Worm (Caenorhabditis elegans) whole organism, L2 larva: ENCODE results near the gene C25H3.16.
"Not testable (repeated sequence)": the region's sequence is repeated elsewhere in the genome, so short reads cannot be mapped to it uniquely, and the experiment has no call there.

ENCODE experiments used
- C34F6.9 ChIP-seq: fragments of 150-350 bp; optimal IDR thresholded peaks from 2 replicates; lab custom pipeline; 2014; ENCODE audit warnings: missing biosample characterization, missing genetic modification characterization
- F13H6.1 ChIP-seq: sonication (generic microtip); optimal IDR thresholded peaks from 2 replicates; lab custom pipeline; 2016; ENCODE audit warnings: missing genetic modification characterization, missing compliant biosample characterization
- Y55F3AM.14 ChIP-seq: fragments of 200-800 bp; sonication (Bioruptor generic); optimal IDR thresholded peaks from 2 replicates; lab custom pipeline; 2018; ENCODE audit warnings: mild to moderate bottlenecking, missing genetic modification characterization, missing compliant biosample characterization
- blmp-1 ChIP-seq: sonication (generic microtip); optimal IDR thresholded peaks from 2 replicates; lab custom pipeline; 2017; ENCODE audit warnings: missing genetic modification characterization, mild to moderate bottlenecking, missing compliant biosample characterization, antibody characterized with exemption, moderate library complexity; ENCODE audit not compliant: insufficient read depth
- ceh-82 ChIP-seq: fragments of 150-350 bp; optimal IDR thresholded peaks from 2 replicates; lab custom pipeline; 2014; ENCODE audit warnings: missing biosample characterization, missing genetic modification characterization
- dmd-4 ChIP-seq: sonication (generic microtip); optimal IDR thresholded peaks from 2 replicates; lab custom pipeline; 2017; ENCODE audit warnings: missing biosample characterization, missing genetic modification characterization
- elt-1 ChIP-seq: fragments of 150-350 bp; optimal IDR thresholded peaks from 2 replicates; lab custom pipeline; 2014; ENCODE audit warnings: missing biosample characterization, missing genetic modification characterization
- fos-1 ChIP-seq: fragments of 150-350 bp; optimal IDR thresholded peaks from 2 replicates; lab custom pipeline; 2014; ENCODE audit warnings: missing biosample characterization, missing genetic modification characterization
- gmeb-1 ChIP-seq: fragments of 150-350 bp; optimal IDR thresholded peaks from 2 replicates; lab custom pipeline; 2014; ENCODE audit warnings: missing biosample characterization, missing genetic modification characterization
- lin-11 ChIP-seq: fragments of 150-350 bp; sonication (generic microtip); optimal IDR thresholded peaks from 2 replicates; lab custom pipeline; 2014; ENCODE audit warnings: missing biosample characterization, missing genetic modification characterization, inconsistent platforms, mixed read lengths
- lsy-2 ChIP-seq, 2 experiments: fragments of 150-350 bp in 1 of 2; sonication (generic microtip) in 1 of 2; optimal IDR thresholded peaks; 2 replicates each; lab custom pipeline; 2014 to 2017; ENCODE audit warnings: missing biosample characterization in 2 of 2, missing genetic modification characterization in 2 of 2
- mab-5 ChIP-seq: fragments of 150-350 bp; optimal IDR thresholded peaks from 2 replicates; lab custom pipeline; 2014; ENCODE audit warnings: missing biosample characterization, missing genetic modification characterization
- mdl-1 ChIP-seq, 2 experiments: fragments of 150-350 bp in 1 of 2; sonication (generic microtip) in 1 of 2; optimal IDR thresholded peaks; 2 replicates each; lab custom pipeline; 2017; ENCODE audit warnings: missing biosample characterization in 2 of 2, missing genetic modification characterization in 2 of 2
- nhr-10 ChIP-seq: sonication (generic microtip); optimal IDR thresholded peaks from 2 replicates; lab custom pipeline; 2017; ENCODE audit warnings: missing biosample characterization, missing genetic modification characterization
- nhr-12 ChIP-seq: fragments of 150-350 bp; optimal IDR thresholded peaks from 2 replicates; lab custom pipeline; 2014; ENCODE audit warnings: missing biosample characterization, missing genetic modification characterization
- nhr-129 ChIP-seq: fragments of 150-350 bp; optimal IDR thresholded peaks from 2 replicates; lab custom pipeline; 2014; ENCODE audit warnings: missing biosample characterization, missing genetic modification characterization
- nhr-23 ChIP-seq: fragments of 150-350 bp; optimal IDR thresholded peaks from 2 replicates; lab custom pipeline; 2014; ENCODE audit warnings: missing biosample characterization, missing genetic modification reagents, missing genetic modification characterization
- nhr-25 ChIP-seq: fragments of 150-350 bp; sonication (generic microtip); optimal IDR thresholded peaks from 3 replicates; lab custom pipeline; 2014; ENCODE audit warnings: missing biosample characterization, missing genetic modification characterization
- nhr-6 ChIP-seq: fragments of 150-350 bp; optimal IDR thresholded peaks from 2 replicates; lab custom pipeline; 2014; ENCODE audit warnings: missing biosample characterization, missing genetic modification characterization
- nhr-77 ChIP-seq: fragments of 150-350 bp; optimal IDR thresholded peaks from 2 replicates; lab custom pipeline; 2014; ENCODE audit warnings: missing biosample characterization, missing genetic modification characterization
- sma-9 ChIP-seq, 2 experiments: fragments of 150-350 bp in 1 of 2; sonication (generic microtip) in 1 of 2; optimal IDR thresholded peaks; 2 replicates each; lab custom pipeline; 2014 to 2016; ENCODE audit warnings: missing genetic modification characterization in 2 of 2, mild to moderate bottlenecking in 1 of 2, missing biosample characterization in 1 of 2, missing compliant biosample characterization in 1 of 2, missing genetic modification reagents in 1 of 2, moderate library complexity in 1 of 2
- unc-39 ChIP-seq: fragments of 150-350 bp; optimal IDR thresholded peaks from 2 replicates; lab custom pipeline; 2014; ENCODE audit warnings: missing biosample characterization, missing genetic modification characterization
- unc-55 ChIP-seq: fragments of 150-350 bp; sonication (generic microtip); optimal IDR thresholded peaks from 3 replicates; lab custom pipeline; 2014; ENCODE audit warnings: missing biosample characterization, missing genetic modification reagents, missing genetic modification characterization
- ztf-11 ChIP-seq: sonication (generic microtip); optimal IDR thresholded peaks from 2 replicates; lab custom pipeline; 2017; ENCODE audit warnings: missing biosample characterization, missing genetic modification characterization

Gene C25H3.16

DNA sequence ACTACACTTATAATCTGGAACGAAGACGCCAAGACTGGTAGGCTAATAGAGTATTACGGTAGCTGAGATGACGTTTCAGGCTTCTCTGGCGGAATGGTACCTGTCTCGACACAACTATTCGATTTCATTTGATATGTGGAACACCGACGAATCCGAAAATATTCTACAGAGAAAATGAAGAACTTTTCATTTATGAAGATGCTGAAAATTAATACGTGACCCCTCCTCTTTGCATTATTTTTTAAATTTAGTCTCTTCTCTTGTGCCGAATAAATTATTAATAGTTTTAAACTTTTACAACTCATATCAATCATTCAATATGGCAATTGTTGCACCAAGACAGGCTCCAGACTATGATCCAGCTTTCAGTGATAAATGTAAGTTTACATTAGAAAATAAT, at the start of gene C25H3.16:
Gene C25H3.16, plus strand, starts transcription at position 301 of the 400 bp plus-strand sequence.
- TF ChIP-seq lsy-2 (tag; optimal IDR thresholded peaks at IDR 0.05; lab: Kevin White, UChicago) (no peak), gmeb-1 (tag; lab: Kevin White, UChicago) (no peak), ztf-11 (tag; lab: Kevin White, UChicago) (no peak), Y55F3AM.14 (GFP tag; lab: Kevin White, UChicago) (no peak), nhr-129 (no peak)

DNA sequence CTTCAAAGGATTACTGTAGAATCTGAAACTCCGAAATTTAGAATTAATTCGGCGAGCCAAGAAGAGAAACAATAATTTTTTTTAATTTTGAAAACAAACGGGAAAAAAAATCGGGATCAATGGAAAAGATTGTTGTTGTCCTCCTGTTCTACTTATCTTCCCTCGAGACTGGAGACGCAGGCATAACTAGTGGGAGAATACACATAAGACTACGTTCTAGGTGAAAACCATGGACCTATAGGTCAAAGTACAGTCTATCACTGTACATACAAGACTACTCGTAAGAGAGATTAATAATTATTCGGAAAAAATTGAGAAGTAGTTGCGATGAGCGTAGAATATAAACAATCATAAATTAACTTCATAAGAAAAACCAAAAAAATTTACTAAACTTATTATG, 46.8 kb upstream of the C25H3.16 start, which contains the start of gene dhs-6:
Gene dhs-6, minus strand, starts transcription at position 22 of the 400 bp plus-strand sequence.
- peak; percentile 32 for TF ChIP-seq sma-9 (GFP tag; optimal IDR thresholded peaks at IDR 0.05; lab: Kevin White, UChicago)
- TF ChIP-seq sma-9 (tag; optimal IDR thresholded peaks at IDR 0.05; lab: Kevin White, UChicago) = no peak
- no peak for TF ChIP-seq C34F6.9
- TF ChIP-seq fos-1 (tag; lab: Kevin White, UChicago) = peak; percentile 13

DNA sequence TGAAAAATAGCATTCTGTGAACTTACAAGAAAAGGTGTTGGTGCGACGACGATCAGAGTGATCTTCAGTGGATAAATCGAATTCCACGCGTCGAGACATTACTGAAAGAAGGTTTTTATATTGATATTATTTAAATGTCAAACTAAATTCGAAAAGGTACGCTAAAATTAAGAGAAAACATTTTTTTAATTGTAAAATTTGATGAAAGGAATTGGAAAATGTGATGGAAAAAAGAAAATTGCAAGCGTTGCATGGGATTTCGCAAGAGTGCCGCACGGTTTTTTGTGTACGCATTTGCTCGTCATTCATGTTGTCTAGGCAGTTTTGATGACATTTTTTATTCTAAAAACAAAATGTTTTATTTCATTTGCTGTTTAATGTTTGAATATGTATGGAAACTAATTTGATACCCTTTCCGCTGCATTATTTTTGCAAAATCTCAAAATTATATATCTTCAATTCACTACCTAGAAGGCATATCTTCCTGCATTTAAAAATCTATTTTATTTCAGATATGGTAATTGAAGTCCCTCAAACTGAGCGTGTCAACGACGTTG, 43.6 kb upstream of the C25H3.16 start, which contains the start of the genes eif-3.L and npl-4.2:
Gene eif-3.L, minus strand, starts transcription at position 101 of the 557 bp plus-strand sequence.
Gene npl-4.2, plus strand, starts transcription at position 507 of the 557 bp plus-strand sequence.
- not testable (repeated sequence) for TF ChIP-seq nhr-77; lin-11 (tag; lab: Kevin White, UChicago); nhr-23

DNA sequence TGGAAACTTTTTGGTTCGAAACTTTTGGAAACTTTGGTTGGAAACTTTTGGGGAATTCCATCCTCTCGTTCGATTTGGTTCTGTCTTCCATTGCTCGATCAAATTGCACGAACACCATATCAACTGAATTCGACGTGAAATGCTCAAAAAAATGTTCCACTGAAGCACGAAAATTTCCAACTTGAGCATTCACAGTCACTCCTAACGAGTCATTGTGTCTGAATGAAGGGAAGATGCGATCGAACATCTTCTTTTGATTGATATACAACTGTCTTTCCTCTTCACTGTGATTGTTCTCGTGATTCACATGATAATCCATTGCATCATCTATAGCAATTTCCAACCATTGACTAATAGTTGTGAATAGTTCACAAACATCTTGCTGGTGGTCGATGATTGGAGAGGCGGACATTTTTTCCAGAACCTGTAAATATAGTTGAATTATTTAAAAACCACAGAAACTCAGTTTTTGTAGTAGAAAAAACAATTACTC, 37.7 kb upstream of the C25H3.16 start, which contains the start of gene F59E12.15:
Gene F59E12.15, minus strand, starts transcription at position 51 of the 493 bp plus-strand sequence.
- TF ChIP-seq nhr-10 (tag; lab: Kevin White, UChicago) (no peak), nhr-129 (peak; percentile 93), unc-55 (no peak)

DNA sequence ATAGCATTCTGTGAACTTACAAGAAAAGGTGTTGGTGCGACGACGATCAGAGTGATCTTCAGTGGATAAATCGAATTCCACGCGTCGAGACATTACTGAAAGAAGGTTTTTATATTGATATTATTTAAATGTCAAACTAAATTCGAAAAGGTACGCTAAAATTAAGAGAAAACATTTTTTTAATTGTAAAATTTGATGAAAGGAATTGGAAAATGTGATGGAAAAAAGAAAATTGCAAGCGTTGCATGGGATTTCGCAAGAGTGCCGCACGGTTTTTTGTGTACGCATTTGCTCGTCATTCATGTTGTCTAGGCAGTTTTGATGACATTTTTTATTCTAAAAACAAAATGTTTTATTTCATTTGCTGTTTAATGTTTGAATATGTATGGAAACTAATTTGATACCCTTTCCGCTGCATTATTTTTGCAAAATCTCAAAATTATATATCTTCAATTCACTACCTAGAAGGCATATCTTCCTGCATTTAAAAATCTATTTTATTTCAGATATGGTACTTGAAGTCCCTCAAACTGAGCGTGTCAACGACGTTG, 35.2 kb upstream of the C25H3.16 start, which contains the start of the genes F59E12.6 and npl-4.1:
Gene F59E12.6, minus strand, starts transcription at position 101 of the 551 bp plus-strand sequence.
Gene npl-4.1, plus strand, starts transcription at position 501 of the 551 bp plus-strand sequence.
- TF ChIP-seq nhr-77; F13H6.1 (tag; lab: Kevin White, UChicago); blmp-1 (tag; lab: Kevin White, UChicago): not testable (repeated sequence)

DNA sequence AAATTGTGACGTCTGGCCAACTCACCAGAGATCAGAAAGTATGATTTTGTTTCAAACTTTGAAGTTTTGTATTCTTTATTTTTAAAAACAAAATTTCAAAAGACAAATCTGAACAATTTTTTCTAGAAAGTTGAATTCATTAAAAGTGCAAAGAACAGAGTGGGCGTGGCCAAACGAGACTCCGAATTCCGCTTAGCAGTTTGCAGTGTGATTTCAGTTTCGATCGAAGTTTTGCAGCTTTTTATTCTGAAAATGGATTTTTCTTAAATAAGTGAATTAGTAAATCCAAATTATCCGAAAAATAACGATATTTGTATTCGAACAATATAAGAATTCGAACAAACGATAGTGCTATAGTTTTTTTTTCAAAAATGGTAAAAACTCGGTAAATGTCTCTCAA, 32.6 kb upstream of the C25H3.16 start:
- TF ChIP-seq C34F6.9 (peak; percentile 60), nhr-10 (tag; lab: Kevin White, UChicago) (no peak), nhr-25 (tag; lab: Kevin White, UChicago) (no peak), gmeb-1 (tag; lab: Kevin White, UChicago) (peak; percentile 13), unc-55 (no peak)
- TF ChIP-seq, all 48 proteins: peak for 2

DNA sequence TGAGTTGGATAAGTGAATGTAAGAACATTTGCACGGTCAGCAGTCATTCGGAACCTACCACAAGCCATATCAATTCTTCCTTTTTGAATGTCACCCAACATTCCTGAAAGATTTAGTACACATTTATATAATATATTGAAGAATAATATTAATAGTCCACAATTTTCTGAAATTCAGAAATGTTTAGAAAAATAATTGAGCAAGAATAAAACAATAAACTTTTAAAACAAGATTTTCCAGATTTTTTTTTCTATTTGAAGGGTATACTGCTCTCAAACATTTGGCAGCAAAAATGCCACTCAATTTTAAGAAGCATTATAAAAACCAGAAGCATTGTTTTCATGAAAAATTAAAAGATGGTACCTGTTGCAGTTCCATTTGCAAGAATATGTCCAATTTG, 29.3 kb upstream of the C25H3.16 start, which contains the start of gene F59E12.8:
Gene F59E12.8, minus strand, starts transcription at position 101 of the 400 bp plus-strand sequence.
- TF ChIP-seq mdl-1 (tag; optimal IDR thresholded peaks at IDR 0.05; lab: Kevin White, UChicago) (no peak), nhr-6 (tag; lab: Kevin White, UChicago) (no peak), nhr-12 (tag; lab: Kevin White, UChicago) (no peak), ceh-82 (tag; lab: Kevin White, UChicago) (no peak), dmd-4 (no peak), elt-1 (tag; lab: Kevin White, UChicago) (no peak), nhr-23 (no peak), blmp-1 (tag; lab: Kevin White, UChicago) (no peak), F13H6.1 (tag; lab: Kevin White, UChicago) (no peak), ztf-11 (tag; lab: Kevin White, UChicago) (no peak)

DNA sequence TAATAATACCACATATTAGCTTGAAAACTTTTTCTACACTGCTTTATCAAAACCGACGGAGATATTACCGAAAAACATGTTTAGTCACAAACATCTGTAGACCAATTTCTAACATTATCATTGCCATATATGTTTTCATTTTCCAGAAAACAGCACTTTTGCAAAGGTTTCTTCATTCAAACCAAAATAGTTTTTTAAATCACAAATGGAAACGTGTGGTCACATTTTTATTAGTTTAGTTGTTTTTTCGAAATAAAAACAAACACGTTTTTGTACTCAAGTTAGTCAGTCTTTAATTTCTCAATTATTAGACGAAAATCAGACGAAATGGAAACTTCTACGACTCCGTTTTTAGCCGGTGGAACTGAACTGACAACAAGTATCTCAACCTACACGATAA, 28.0 kb upstream of the C25H3.16 start, which contains the start of gene F59E12.3:
Gene F59E12.3, plus strand, starts transcription at position 301 of the 400 bp plus-strand sequence.
- TF ChIP-seq nhr-129 = no peak
- no peak for TF ChIP-seq nhr-23
- no peak for TF ChIP-seq mab-5 (tag; lab: Kevin White, UChicago)
- TF ChIP-seq nhr-6 (tag; lab: Kevin White, UChicago) = no peak
- TF ChIP-seq gmeb-1 (tag; lab: Kevin White, UChicago) = no peak
- no peak for TF ChIP-seq nhr-77
- no peak for TF ChIP-seq lin-11 (tag; lab: Kevin White, UChicago)
- no peak for TF ChIP-seq unc-39
